Fruit fly (Drosophila melanogaster): ENCODE measurements around the gene Ulp1.
A peak's percentile ranks its signal among the peaks of the same experiment; 100 is the strongest.

Ulp1 gene

dm6 chrX:19164726-19165125, 43.3 kb downstream of the Ulp1 start (continued):
- TF ChIP-seq CG12769 (tag; optimal IDR thresholded peaks at IDR 0.05) = no peak
- TF ChIP-seq knrl (GFP tag; IDR thresholded peaks at IDR 0.05; ENCODE audit: partially characterized antibody) = no peak
- TF ChIP-seq wdn (GFP tag; IDR thresholded peaks at IDR 0.05) = no peak
- peak; percentile 38 for TF ChIP-seq CoRest (tag; optimal IDR thresholded peaks at IDR 0.05)
- TF ChIP-seq CG12236 (GFP tag; optimal IDR thresholded peaks at IDR 0.05) = peak; percentile 21
- TF ChIP-seq Gsc (GFP tag; IDR thresholded peaks at IDR 0.05) = no peak
- TF ChIP-seq D (optimal IDR thresholded peaks at IDR 0.05) = no peak
- TF ChIP-seq D (GFP tag; optimal IDR thresholded peaks at IDR 0.05) = no peak
- no peak for TF ChIP-seq mirr (GFP tag; optimal IDR thresholded peaks at IDR 0.05)
- no peak for TF ChIP-seq Dad (GFP tag; optimal IDR thresholded peaks at IDR 0.05)
- no peak for TF ChIP-seq ERR (GFP tag; optimal IDR thresholded peaks at IDR 0.05)
- peak; percentile 30 to 37 for TF ChIP-seq chif (GFP tag; optimal IDR thresholded peaks at IDR 0.05)
- TF ChIP-seq Doc3 (GFP tag; IDR thresholded peaks at IDR 0.05; ENCODE audit: partially characterized antibody) = no peak
- TF ChIP-seq cwo (GFP tag; optimal IDR thresholded peaks at IDR 0.05) = no peak
- no peak for TF ChIP-seq slbo (GFP tag; IDR thresholded peaks at IDR 0.05)
- TF ChIP-seq CG7556 (GFP tag; optimal IDR thresholded peaks at IDR 0.05) = peak; percentile 18
- no peak for TF ChIP-seq BtbVII (GFP tag; optimal IDR thresholded peaks at IDR 0.05)
- TF ChIP-seq Dll (GFP tag; IDR thresholded peaks at IDR 0.05; ENCODE audit: partially characterized antibody) = no peak
- TF ChIP-seq CG8359 (GFP tag; optimal IDR thresholded peaks at IDR 0.05; ENCODE audit: borderline replicate concordance) = no peak
- TF ChIP-seq org-1 (GFP tag; optimal IDR thresholded peaks at IDR 0.05) = no peak
- peak; percentile 5 for TF ChIP-seq ems (GFP tag; optimal IDR thresholded peaks at IDR 0.05)
- TF ChIP-seq ewg (GFP tag; optimal IDR thresholded peaks at IDR 0.05) = no peak
- TF ChIP-seq sens-2 (GFP tag; IDR thresholded peaks at IDR 0.05) = no peak
- TF ChIP-seq CG4282 (GFP tag; optimal IDR thresholded peaks at IDR 0.05) = no peak
- TF ChIP-seq dmrt99B (tag; optimal IDR thresholded peaks at IDR 0.05) = peak; percentile 48
- peak; percentile 9 for TF ChIP-seq her (GFP tag; optimal IDR thresholded peaks at IDR 0.05)
- no peak for TF ChIP-seq CTCF (GFP tag; optimal IDR thresholded peaks at IDR 0.05)
- no peak for TF ChIP-seq CG4820 (GFP tag; optimal IDR thresholded peaks at IDR 0.05)
- no peak for TF ChIP-seq Jarid2 (GFP tag; optimal IDR thresholded peaks at IDR 0.05)
- no peak for TF ChIP-seq Hmx (GFP tag; optimal IDR thresholded peaks at IDR 0.05)
- no peak for TF ChIP-seq CG9932 (GFP tag; IDR thresholded peaks at IDR 0.05)
- TF ChIP-seq CG4360 (GFP tag; IDR thresholded peaks at IDR 0.05) = no peak
- TF ChIP-seq Gug (GFP tag; IDR thresholded peaks at IDR 0.05) = no peak
- no peak for TF ChIP-seq NFAT (GFP tag; IDR thresholded peaks at IDR 0.05)
- no peak for TF ChIP-seq CG13287 (GFP tag; IDR thresholded peaks at IDR 0.05; ENCODE audit: partially characterized antibody)
- TF ChIP-seq Camta (GFP tag; optimal IDR thresholded peaks at IDR 0.05) = peak; percentile 34
- no peak for TF ChIP-seq CG15696 (tag; optimal IDR thresholded peaks at IDR 0.05)
- no peak for TF ChIP-seq CG10267 (tag; optimal IDR thresholded peaks at IDR 0.05)
- no peak for TF ChIP-seq ro (GFP tag; IDR thresholded peaks at IDR 0.05)
- no peak for TF ChIP-seq cg (GFP tag; optimal IDR thresholded peaks at IDR 0.05)
- no peak for TF ChIP-seq Lim3 (GFP tag; IDR thresholded peaks at IDR 0.05)
- TF ChIP-seq ftz-f1 (GFP tag; optimal IDR thresholded peaks at IDR 0.05) = no peak
- TF ChIP-seq CG3065 (GFP tag; optimal IDR thresholded peaks at IDR 0.05) = no peak
- TF ChIP-seq Deaf1 (tag; optimal IDR thresholded peaks at IDR 0.05) = no peak
- TF ChIP-seq oc (tag; optimal IDR thresholded peaks at IDR 0.05) = no peak
- TF ChIP-seq Opbp (GFP tag; IDR thresholded peaks at IDR 0.05; ENCODE audit: partially characterized antibody) = no peak
- TF ChIP-seq fu2 (GFP tag; optimal IDR thresholded peaks at IDR 0.05) = no peak
- no peak for TF ChIP-seq sisA (GFP tag; IDR thresholded peaks at IDR 0.05)
- TF ChIP-seq al (GFP tag; IDR thresholded peaks at IDR 0.05) = no peak
- no peak for TF ChIP-seq TFAM (GFP tag; optimal IDR thresholded peaks at IDR 0.05)
- no peak for TF ChIP-seq Dref (GFP tag; IDR thresholded peaks at IDR 0.05)
- no peak for TF ChIP-seq CG13775 (GFP tag; optimal IDR thresholded peaks at IDR 0.05)
- TF ChIP-seq ssp (GFP tag; IDR thresholded peaks at IDR 0.05) = no peak

All from whole organism, embryonic.